Worm (Caenorhabditis elegans) whole organism, L4 larva: ENCODE data around the gene npp-27.

Experiments used
- F10B5.3 ChIP-seq: sonication (generic microtip); optimal IDR thresholded peaks from 2 replicates; lab custom pipeline; 2016; ENCODE audit warnings: mild to moderate bottlenecking, missing genetic modification characterization, missing compliant biosample characterization
- F26F4.8 ChIP-seq: fragments of 200-800 bp; sonication (Bioruptor generic); conservative IDR thresholded peaks from 2 replicates; pipeline ENCODE4 v1.3.6; 2022; ENCODE audit warnings: missing genetic modification characterization, missing compliant biosample characterization
- R02D3.7 ChIP-seq: fragments of 150-350 bp; sonication (generic microtip); optimal IDR thresholded peaks from 3 replicates; lab custom pipeline; 2014; ENCODE audit warnings: missing biosample characterization, missing genetic modification characterization
- Y105C5A.15 ChIP-seq: fragments of 200-800 bp; sonication (Bioruptor generic); IDR thresholded peaks from 2 replicates; pipeline ENCODE4 v1.3.6; 2022; ENCODE audit warnings: missing genetic modification characterization, missing compliant biosample characterization
- Y48G9A.11 ChIP-seq: fragments of 200-800 bp; sonication (Bioruptor generic); IDR thresholded peaks from 2 replicates; pipeline ENCODE4 v1.3.6; 2022; ENCODE audit warnings: missing genetic modification reagents, missing genetic modification characterization, missing compliant biosample characterization
- Y5F2A.4 ChIP-seq: fragments of 200-800 bp; sonication (Bioruptor generic); optimal IDR thresholded peaks from 2 replicates; lab custom pipeline; 2018; ENCODE audit warnings: mild to moderate bottlenecking, missing genetic modification characterization, missing compliant biosample characterization
- ZK546.5 ChIP-seq, 2 experiments: sonication (generic microtip); optimal IDR thresholded peaks; 2 replicates each; lab custom pipeline; 2017; ENCODE audit warnings: missing biosample characterization in 2 of 2, missing genetic modification characterization in 2 of 2
- arid-1 ChIP-seq: fragments of 200-800 bp; sonication (Bioruptor generic); conservative IDR thresholded peaks from 2 replicates; pipeline ENCODE4 v1.3.6; 2022; ENCODE audit warnings: missing genetic modification reagents, missing genetic modification characterization, missing compliant biosample characterization
- ceh-28 ChIP-seq: fragments of 150-350 bp; optimal IDR thresholded peaks from 2 replicates; lab custom pipeline; 2014; ENCODE audit warnings: missing biosample characterization, missing genetic modification reagents, missing genetic modification characterization
- ceh-44 ChIP-seq: fragments of 200-800 bp; sonication (Bioruptor generic); IDR thresholded peaks from 2 replicates; pipeline ENCODE4 v1.3.6; 2022; ENCODE audit warnings: missing genetic modification reagents, missing genetic modification characterization, missing compliant biosample characterization
- ctbp-1 ChIP-seq: fragments of 200-800 bp; sonication (Bioruptor generic); IDR thresholded peaks from 2 replicates; pipeline ENCODE4 v1.3.6; 2022; ENCODE audit warnings: missing genetic modification reagents, missing genetic modification characterization, missing compliant biosample characterization
- daf-16 ChIP-seq, 3 experiments: sonication (generic microtip); optimal IDR thresholded peaks; 2 replicates each; lab custom pipeline; 2016 to 2017; ENCODE audit warnings: missing genetic modification characterization in 3 of 3, missing genetic modification reagents in 3 of 3, mild to moderate bottlenecking in 2 of 3, missing compliant biosample characterization in 2 of 3, missing biosample characterization in 1 of 3, moderate library complexity in 1 of 3
- dmd-6 ChIP-seq: fragments of 200-800 bp; sonication (Bioruptor generic); IDR thresholded peaks from 2 replicates; pipeline ENCODE4 v1.3.6; 2022; ENCODE audit warnings: missing genetic modification reagents, missing genetic modification characterization, missing compliant biosample characterization
- dmd-9 ChIP-seq: fragments of 200-800 bp; sonication (Bioruptor generic); IDR thresholded peaks from 2 replicates; pipeline ENCODE4 v1.3.6; 2022; ENCODE audit warnings: missing genetic modification reagents, missing genetic modification characterization, missing compliant biosample characterization
- duxl-1 ChIP-seq: sonication (generic microtip); optimal IDR thresholded peaks from 2 replicates; lab custom pipeline; 2016; ENCODE audit warnings: mild to moderate bottlenecking, missing genetic modification characterization, moderate library complexity, missing compliant biosample characterization; ENCODE audit not compliant: poor library complexity
- dve-1 ChIP-seq: sonication (generic microtip); optimal IDR thresholded peaks from 2 replicates; lab custom pipeline; 2017; ENCODE audit warnings: antibody characterized with exemption, mild to moderate bottlenecking, missing genetic modification characterization, missing compliant biosample characterization; ENCODE audit not compliant: insufficient read depth
- egl-27 ChIP-seq: sonication (generic microtip); optimal IDR thresholded peaks from 3 replicates; lab custom pipeline; 2017; ENCODE audit warnings: missing biosample characterization, missing genetic modification reagents, missing genetic modification characterization
- egl-43 ChIP-seq: fragments of 200-800 bp; sonication (Bioruptor generic); IDR thresholded peaks from 2 replicates; pipeline ENCODE4 v1.3.6; 2022; ENCODE audit warnings: missing genetic modification reagents, missing genetic modification characterization, missing compliant biosample characterization
- fos-1 ChIP-seq: fragments of 150-350 bp; optimal IDR thresholded peaks from 2 replicates; lab custom pipeline; 2014; ENCODE audit warnings: missing biosample characterization, missing genetic modification characterization
- hif-1 ChIP-seq, 2 experiments: sonication (generic microtip); optimal IDR thresholded peaks; 2 replicates each; lab custom pipeline; 2016 to 2017; ENCODE audit warnings: missing compliant biosample characterization in 2 of 2, missing genetic modification characterization in 2 of 2, missing genetic modification reagents in 2 of 2, missing genotype in 2 of 2, mild to moderate bottlenecking in 1 of 2
- hlh-11 ChIP-seq: fragments of 200-800 bp; sonication (Bioruptor generic); optimal IDR thresholded peaks from 2 replicates; lab custom pipeline; 2018; ENCODE audit warnings: mild to moderate bottlenecking, missing genetic modification characterization, missing compliant biosample characterization
- hlh-30 ChIP-seq: sonication (generic microtip); optimal IDR thresholded peaks from 2 replicates; lab custom pipeline; 2017; ENCODE audit warnings: antibody characterized with exemption, mild to moderate bottlenecking, missing genetic modification characterization, missing compliant biosample characterization; ENCODE audit not compliant: insufficient read depth
- hmg-1.1 ChIP-seq: fragments of 200-800 bp; sonication (Bioruptor generic); IDR thresholded peaks from 2 replicates; pipeline ENCODE4 v1.3.6; 2022; ENCODE audit warnings: missing genetic modification reagents, missing genetic modification characterization, missing compliant biosample characterization
- jun-1 ChIP-seq: fragments of 150-350 bp; optimal IDR thresholded peaks from 2 replicates; lab custom pipeline; 2014; ENCODE audit warnings: missing biosample characterization, missing genetic modification reagents, missing genetic modification characterization
- lin-13 ChIP-seq: fragments of 150-350 bp; optimal IDR thresholded peaks from 2 replicates; lab custom pipeline; 2014; ENCODE audit warnings: missing biosample characterization, missing genetic modification reagents, missing genetic modification characterization
- lsy-2 ChIP-seq, 2 experiments: fragments of 150-350 bp in 1 of 2; sonication (generic microtip) in 1 of 2; optimal IDR thresholded peaks; 2 replicates each; lab custom pipeline; 2014 to 2017; ENCODE audit warnings: missing biosample characterization in 2 of 2, missing genetic modification characterization in 2 of 2
- mdl-1 ChIP-seq, 2 experiments: fragments of 150-350 bp in 1 of 2; sonication (generic microtip) in 1 of 2; optimal IDR thresholded peaks; 2 replicates each; lab custom pipeline; 2014 to 2017; ENCODE audit warnings: missing biosample characterization in 2 of 2, missing genetic modification characterization in 2 of 2
- mep-1 ChIP-seq: fragments of 150-350 bp; sonication (generic microtip); optimal IDR thresholded peaks from 3 replicates; lab custom pipeline; 2014; ENCODE audit warnings: missing biosample characterization, missing genetic modification characterization
- mes-2 ChIP-seq: sonication (generic microtip); optimal IDR thresholded peaks from 2 replicates; lab custom pipeline; 2016; ENCODE audit warnings: missing genotype, mild to moderate bottlenecking, missing genetic modification characterization, missing compliant biosample characterization; ENCODE audit not compliant: poor library complexity, severe bottlenecking
- mxl-3 ChIP-seq: fragments of 200-800 bp; sonication (Bioruptor generic); optimal IDR thresholded peaks from 2 replicates; lab custom pipeline; 2018; ENCODE audit warnings: mild to moderate bottlenecking, missing genetic modification characterization, missing compliant biosample characterization
- nhr-11 ChIP-seq: fragments of 150-350 bp; optimal IDR thresholded peaks from 2 replicates; lab custom pipeline; 2014; ENCODE audit warnings: missing biosample characterization, missing genetic modification characterization
- nhr-48 ChIP-seq: sonication (generic microtip); optimal IDR thresholded peaks from 2 replicates; lab custom pipeline; 2016; ENCODE audit warnings: mild to moderate bottlenecking, missing genetic modification characterization, missing compliant biosample characterization
- nhr-6 ChIP-seq: fragments of 150-350 bp; optimal IDR thresholded peaks from 2 replicates; lab custom pipeline; 2014; ENCODE audit warnings: missing biosample characterization, missing genetic modification characterization
- nhr-76 ChIP-seq: fragments of 150-350 bp; optimal IDR thresholded peaks from 2 replicates; lab custom pipeline; 2014; ENCODE audit warnings: missing biosample characterization, missing genetic modification characterization
- pha-4 ChIP-seq, 2 experiments: fragments of 150-350 bp in 1 of 2; fragments of 200-800 bp in 1 of 2; sonication (Bioruptor generic) in 1 of 2; IDR thresholded peaks in 1 of 2; optimal IDR thresholded peaks in 1 of 2; 2 replicates each; pipeline versions ENCODE4 v1.3.6 to Lab custom; 2014 to 2022; ENCODE audit warnings: missing genetic modification characterization in 2 of 2, missing genetic modification reagents in 2 of 2, missing biosample characterization in 1 of 2, missing compliant biosample characterization in 1 of 2
- php-3 ChIP-seq: fragments of 200-800 bp; sonication (Bioruptor generic); IDR thresholded peaks from 2 replicates; pipeline ENCODE4 v1.3.6; 2022; ENCODE audit warnings: missing genetic modification reagents, missing genetic modification characterization, missing compliant biosample characterization
- saeg-2 ChIP-seq: fragments of 200-800 bp; sonication (Bioruptor generic); IDR thresholded peaks from 2 replicates; pipeline ENCODE4 v1.3.6; 2022; ENCODE audit warnings: missing genetic modification reagents, missing genetic modification characterization, missing compliant biosample characterization
- sdz-12 ChIP-seq: fragments of 200-800 bp; sonication (Bioruptor generic); optimal IDR thresholded peaks from 2 replicates; lab custom pipeline; 2018; ENCODE audit warnings: mild to moderate bottlenecking, missing genetic modification characterization, missing compliant biosample characterization
- set-16 ChIP-seq: fragments of 200-800 bp; sonication (Bioruptor generic); IDR thresholded peaks from 2 replicates; pipeline ENCODE4 v1.3.6; 2022; ENCODE audit warnings: missing genetic modification reagents, missing genetic modification characterization, missing compliant biosample characterization
- skn-1 ChIP-seq: fragments of 150-350 bp; optimal IDR thresholded peaks from 2 replicates; lab custom pipeline; 2014; ENCODE audit warnings: missing biosample characterization, missing genetic modification characterization
- snpc-1.2 ChIP-seq: fragments of 200-800 bp; sonication (Bioruptor generic); IDR thresholded peaks from 2 replicates; pipeline ENCODE4 v1.3.6; 2022; ENCODE audit warnings: missing genetic modification reagents, missing genetic modification characterization, missing compliant biosample characterization
- snpc-4 ChIP-seq: fragments of 150-350 bp; optimal IDR thresholded peaks from 2 replicates; lab custom pipeline; 2014; ENCODE audit warnings: missing biosample characterization, missing genetic modification characterization
- unc-39 ChIP-seq: sonication (generic microtip); optimal IDR thresholded peaks from 2 replicates; lab custom pipeline; 2017; ENCODE audit warnings: missing biosample characterization, missing genetic modification characterization
- zfp-3 ChIP-seq: fragments of 200-800 bp; sonication (Bioruptor generic); conservative IDR thresholded peaks from 2 replicates; pipeline ENCODE4 v1.3.6; 2022; ENCODE audit warnings: missing genetic modification reagents, missing genetic modification characterization, missing compliant biosample characterization
- zip-2 ChIP-seq: fragments of 150-350 bp; optimal IDR thresholded peaks from 2 replicates; lab custom pipeline; 2014; ENCODE audit warnings: missing biosample characterization, missing genetic modification characterization
- ztf-7 ChIP-seq: fragments of 150-350 bp; optimal IDR thresholded peaks from 2 replicates; lab custom pipeline; 2014; ENCODE audit warnings: missing biosample characterization, missing genetic modification characterization

Gene npp-27

ce11 chrIV:7903359-7903758, 6.7 kb downstream of the npp-27 start, which contains the start of gene C49H3.6:
Gene C49H3.6 (plus strand): TSS chrIV:7903738.
- TF ChIP-seq daf-16 (GFP tag; optimal IDR thresholded peaks at IDR 0.05; lab: Kevin White, UChicago) (peak in 1 of 2 experiments; percentile 25), daf-16 (tag; optimal IDR thresholded peaks at IDR 0.05; lab: Kevin White, UChicago) (no peak), ceh-28 (tag; lab: Kevin White, UChicago) (no peak), mdl-1 (tag; optimal IDR thresholded peaks at IDR 0.05; lab: Kevin White, UChicago) (peak in 1 of 2 experiments; percentile 37), F26F4.8 (GFP tag; lab: Robert Waterston, UW) (no peak), hlh-30 (tag; lab: Kevin White, UChicago) (peak; percentile 86), arid-1 (GFP tag; lab: Robert Waterston, UW) (no peak), mes-2 (peak; percentile 37), mxl-3 (GFP tag; lab: Kevin White, UChicago) (peak; percentile 28), mep-1 (peak; percentile 25), dmd-6 (0 out of 2 replicates have a peak, but pooled peaks have one; percentile 22), duxl-1 (tag; lab: Kevin White, UChicago) (no peak), pha-4 (GFP tag; IDR thresholded peaks at IDR 0.05; lab: Robert Waterston, UW) (peak; percentile 17; the same call in 1 of the 2 replicates), pha-4 (tag; optimal IDR thresholded peaks at IDR 0.05; lab: Kevin White, UChicago) (no peak), nhr-11 (tag; lab: Kevin White, UChicago) (peak; percentile 30), egl-43 (0 out of 2 replicates have a peak, but pooled peaks have one; percentile 32), hlh-11 (peak; percentile 37), snpc-4 (tag; lab: Kevin White, UChicago) (no peak), hif-1 (tag; optimal IDR thresholded peaks at IDR 0.05; lab: Kevin White, UChicago) (peak in 1 of 2 experiments; percentile 6), lsy-2 (tag; optimal IDR thresholded peaks at IDR 0.05; lab: Kevin White, UChicago) (peak in 1 of 2 experiments; percentile 75), hmg-1.1 (peak; percentile 67; the same call in 1 of the 2 replicates)

- TF ChIP-seq set-16 (GFP tag; lab: Robert Waterston, UW) (no peak), dve-1 (tag; lab: Kevin White, UChicago) (peak; percentile 96), snpc-1.2 (no peak), egl-27 (tag; lab: Kevin White, UChicago) (no peak), R02D3.7 (tag; lab: Kevin White, UChicago) (no peak), zip-2 (tag; lab: Kevin White, UChicago) (no peak), Y105C5A.15 (GFP tag; lab: Robert Waterston, UW) (no peak), snpc-4 (tag; lab: Kevin White, UChicago) (no peak), saeg-2 (GFP tag; lab: Robert Waterston, UW) (no peak), nhr-48 (peak; percentile 25), nhr-11 (tag; lab: Kevin White, UChicago) (peak; percentile 19), fos-1 (tag; lab: Kevin White, UChicago) (no peak), php-3 (GFP tag; lab: Robert Waterston, UW) (0 out of 2 replicates have a peak, but pooled peaks have one; percentile 53), F10B5.3 (tag; lab: Kevin White, UChicago) (no peak), unc-39 (tag; lab: Kevin White, UChicago) (no peak), ztf-7 (no peak), ZK546.5 (tag; optimal IDR thresholded peaks at IDR 0.05; lab: Kevin White, UChicago) (no peak), duxl-1 (tag; lab: Kevin White, UChicago) (no peak), mdl-1 (tag; optimal IDR thresholded peaks at IDR 0.05; lab: Kevin White, UChicago) (peak in 1 of 2 experiments; percentile 6), Y5F2A.4 (GFP tag; lab: Kevin White, UChicago) (no peak), nhr-76 (tag; lab: Kevin White, UChicago) (no peak), zfp-3 (GFP tag; lab: Robert Waterston, UW) (0 out of 2 replicates have a peak, but pooled peaks have one; percentile 43), ctbp-1 (no peak), nhr-6 (tag; lab: Kevin White, UChicago) (peak; percentile 62), arid-1 (GFP tag; lab: Robert Waterston, UW) (peak; percentile 69; the same call in 1 of the 2 replicates), sdz-12 (no peak), lin-13 (GFP tag; lab: Kevin White, UChicago) (peak; percentile 21), dmd-9 (no peak), skn-1 (tag; lab: Kevin White, UChicago) (no peak), ceh-44 (GFP tag; lab: Robert Waterston, UW) (no peak), Y48G9A.11 (no peak), jun-1 (tag; lab: Kevin White, UChicago) (no peak)
Measured at ce11 chrIV:7902221-7902904, 7.7 kb downstream of the npp-27 start, which contains the start of gene arp-11. Gene arp-11 (minus strand): TSS chrIV:7902271.
